Worm (Caenorhabditis elegans) whole organism, L4 larva: Measurements from ENCODE around the gene lpr-4.
A peak's percentile ranks its signal among the peaks of the same experiment; 100 is the strongest.

Experiments
- D1046.2 ChIP-seq: fragments of 200-800 bp; sonication (Bioruptor generic); IDR thresholded peaks from 2 replicates; pipeline ENCODE4 v1.3.6; 2022; ENCODE audit warnings: missing genetic modification characterization, missing compliant biosample characterization
- R02D3.7 ChIP-seq: fragments of 150-350 bp; sonication (generic microtip); optimal IDR thresholded peaks from 3 replicates; lab custom pipeline; 2014; ENCODE audit warnings: missing biosample characterization, missing genetic modification characterization
- T20F7.1 ChIP-seq: fragments of 200-800 bp; sonication (Bioruptor generic); optimal IDR thresholded peaks from 2 replicates; lab custom pipeline; 2018; ENCODE audit warnings: mild to moderate bottlenecking, missing genetic modification characterization, missing compliant biosample characterization
- T26A8.4 ChIP-seq: fragments of 200-800 bp; sonication (Bioruptor generic); IDR thresholded peaks from 2 replicates; pipeline ENCODE4 v1.3.6; 2022; ENCODE audit warnings: missing genetic modification characterization, missing compliant biosample characterization
- Y105C5A.15 ChIP-seq: fragments of 200-800 bp; sonication (Bioruptor generic); IDR thresholded peaks from 2 replicates; pipeline ENCODE4 v1.3.6; 2022; ENCODE audit warnings: missing genetic modification characterization, missing compliant biosample characterization
- Y48G9A.11 ChIP-seq: fragments of 200-800 bp; sonication (Bioruptor generic); IDR thresholded peaks from 2 replicates; pipeline ENCODE4 v1.3.6; 2022; ENCODE audit warnings: missing genetic modification reagents, missing genetic modification characterization, missing compliant biosample characterization
- Y75B8A.6 ChIP-seq: fragments of 200-800 bp; sonication (Bioruptor generic); IDR thresholded peaks from 2 replicates; pipeline ENCODE4 v1.3.6; 2022; ENCODE audit warnings: missing genetic modification reagents, missing genetic modification characterization, missing compliant biosample characterization
- ZK337.2 ChIP-seq: fragments of 200-800 bp; sonication (Bioruptor generic); IDR thresholded peaks from 2 replicates; pipeline ENCODE4 v1.3.6; 2022; ENCODE audit warnings: missing genetic modification reagents, missing genetic modification characterization, missing compliant biosample characterization
- ama-1 ChIP-seq: fragments of 150-350 bp; optimal IDR thresholded peaks from 2 replicates; lab custom pipeline; 2014; ENCODE audit warnings: inconsistent platforms, mixed read lengths
- arid-1 ChIP-seq: fragments of 200-800 bp; sonication (Bioruptor generic); conservative IDR thresholded peaks from 2 replicates; pipeline ENCODE4 v1.3.6; 2022; ENCODE audit warnings: missing genetic modification reagents, missing genetic modification characterization, missing compliant biosample characterization
- ceh-28 ChIP-seq: fragments of 150-350 bp; optimal IDR thresholded peaks from 2 replicates; lab custom pipeline; 2014; ENCODE audit warnings: missing biosample characterization, missing genetic modification reagents, missing genetic modification characterization
- ceh-82 ChIP-seq: sonication (generic microtip); optimal IDR thresholded peaks from 2 replicates; lab custom pipeline; 2017; ENCODE audit warnings: missing biosample characterization, missing genetic modification characterization
- daf-16 ChIP-seq, 3 experiments: sonication (generic microtip); optimal IDR thresholded peaks; 2 replicates each; lab custom pipeline; 2016 to 2017; ENCODE audit warnings: missing genetic modification characterization in 3 of 3, missing genetic modification reagents in 3 of 3, mild to moderate bottlenecking in 2 of 3, missing compliant biosample characterization in 2 of 3, missing biosample characterization in 1 of 3, moderate library complexity in 1 of 3
- daf-8 ChIP-seq: fragments of 200-800 bp; sonication (Bioruptor generic); IDR thresholded peaks from 2 replicates; pipeline ENCODE4 v1.3.6; 2022; ENCODE audit warnings: missing genetic modification characterization, missing compliant biosample characterization
- dmd-6 ChIP-seq: fragments of 200-800 bp; sonication (Bioruptor generic); IDR thresholded peaks from 2 replicates; pipeline ENCODE4 v1.3.6; 2022; ENCODE audit warnings: missing genetic modification reagents, missing genetic modification characterization, missing compliant biosample characterization
- dmd-8 ChIP-seq: fragments of 200-800 bp; sonication (Bioruptor generic); IDR thresholded peaks from 2 replicates; pipeline ENCODE4 v1.3.6; 2022; ENCODE audit warnings: missing genetic modification characterization, missing compliant biosample characterization
- dmd-9 ChIP-seq: fragments of 200-800 bp; sonication (Bioruptor generic); IDR thresholded peaks from 2 replicates; pipeline ENCODE4 v1.3.6; 2022; ENCODE audit warnings: missing genetic modification reagents, missing genetic modification characterization, missing compliant biosample characterization
- duxl-1 ChIP-seq: sonication (generic microtip); optimal IDR thresholded peaks from 2 replicates; lab custom pipeline; 2016; ENCODE audit warnings: mild to moderate bottlenecking, missing genetic modification characterization, moderate library complexity, missing compliant biosample characterization; ENCODE audit not compliant: poor library complexity
- egl-43 ChIP-seq: fragments of 200-800 bp; sonication (Bioruptor generic); IDR thresholded peaks from 2 replicates; pipeline ENCODE4 v1.3.6; 2022; ENCODE audit warnings: missing genetic modification reagents, missing genetic modification characterization, missing compliant biosample characterization
- fkh-10 ChIP-seq: fragments of 150-350 bp; optimal IDR thresholded peaks from 2 replicates; lab custom pipeline; 2014; ENCODE audit warnings: missing biosample characterization, missing genetic modification reagents, missing genetic modification characterization
- gei-8 ChIP-seq: fragments of 200-800 bp; sonication (Bioruptor generic); optimal IDR thresholded peaks from 2 replicates; lab custom pipeline; 2018; ENCODE audit warnings: mild to moderate bottlenecking, missing genetic modification characterization, missing compliant biosample characterization
- hif-1 ChIP-seq, 2 experiments: sonication (generic microtip); optimal IDR thresholded peaks; 2 replicates each; lab custom pipeline; 2016 to 2017; ENCODE audit warnings: missing compliant biosample characterization in 2 of 2, missing genetic modification characterization in 2 of 2, missing genetic modification reagents in 2 of 2, missing genotype in 2 of 2, mild to moderate bottlenecking in 1 of 2
- lin-1 ChIP-seq: fragments of 200-800 bp; sonication (Bioruptor generic); IDR thresholded peaks from 2 replicates; pipeline ENCODE4 v1.3.6; 2022; ENCODE audit warnings: missing genetic modification reagents, missing genetic modification characterization, missing compliant biosample characterization
- lin-29 ChIP-seq: fragments of 200-800 bp; sonication (Bioruptor generic); IDR thresholded peaks from 2 replicates; pipeline ENCODE4 v1.3.6; 2022; ENCODE audit warnings: missing genetic modification reagents, missing genetic modification characterization, missing compliant biosample characterization
- lin-38 ChIP-seq: fragments of 200-800 bp; sonication (Bioruptor generic); IDR thresholded peaks from 2 replicates; pipeline ENCODE4 v1.3.6; 2022; ENCODE audit warnings: missing genetic modification reagents, missing genetic modification characterization, missing compliant biosample characterization
- lin-39 ChIP-seq: fragments of 150-350 bp; optimal IDR thresholded peaks from 2 replicates; lab custom pipeline; 2014; ENCODE audit warnings: missing biosample characterization, missing genetic modification reagents, missing genetic modification characterization
- mdl-1 ChIP-seq, 2 experiments: fragments of 150-350 bp in 1 of 2; sonication (generic microtip) in 1 of 2; optimal IDR thresholded peaks; 2 replicates each; lab custom pipeline; 2014 to 2017; ENCODE audit warnings: missing biosample characterization in 2 of 2, missing genetic modification characterization in 2 of 2
- mes-2 ChIP-seq: sonication (generic microtip); optimal IDR thresholded peaks from 2 replicates; lab custom pipeline; 2016; ENCODE audit warnings: missing genotype, mild to moderate bottlenecking, missing genetic modification characterization, missing compliant biosample characterization; ENCODE audit not compliant: poor library complexity, severe bottlenecking
- mxl-2 ChIP-seq: fragments of 200-800 bp; sonication (Bioruptor generic); conservative IDR thresholded peaks from 2 replicates; pipeline ENCODE4 v1.3.6; 2022; ENCODE audit warnings: missing genetic modification reagents, missing genetic modification characterization, missing compliant biosample characterization
- mxl-3 ChIP-seq: fragments of 200-800 bp; sonication (Bioruptor generic); optimal IDR thresholded peaks from 2 replicates; lab custom pipeline; 2018; ENCODE audit warnings: mild to moderate bottlenecking, missing genetic modification characterization, missing compliant biosample characterization
- nhr-10 ChIP-seq: fragments of 150-350 bp; optimal IDR thresholded peaks from 2 replicates; lab custom pipeline; 2014; ENCODE audit warnings: missing biosample characterization, missing genetic modification characterization
- nhr-102 ChIP-seq: sonication (generic microtip); optimal IDR thresholded peaks from 2 replicates; lab custom pipeline; 2016; ENCODE audit warnings: mild to moderate bottlenecking, missing genetic modification characterization, moderate library complexity, missing compliant biosample characterization
- nhr-11 ChIP-seq: fragments of 150-350 bp; optimal IDR thresholded peaks from 2 replicates; lab custom pipeline; 2014; ENCODE audit warnings: missing biosample characterization, missing genetic modification characterization
- nhr-41 ChIP-seq: fragments of 200-800 bp; sonication (Bioruptor generic); IDR thresholded peaks from 2 replicates; pipeline ENCODE4 v1.3.6; 2022; ENCODE audit warnings: missing genetic modification reagents, missing genetic modification characterization, missing compliant biosample characterization
- nhr-76 ChIP-seq: fragments of 150-350 bp; optimal IDR thresholded peaks from 2 replicates; lab custom pipeline; 2014; ENCODE audit warnings: missing biosample characterization, missing genetic modification characterization
- nhr-77 ChIP-seq: fragments of 150-350 bp; optimal IDR thresholded peaks from 2 replicates; lab custom pipeline; 2014; ENCODE audit warnings: missing biosample characterization, missing genetic modification characterization
- pha-4 ChIP-seq, 2 experiments: fragments of 150-350 bp in 1 of 2; fragments of 200-800 bp in 1 of 2; sonication (Bioruptor generic) in 1 of 2; IDR thresholded peaks in 1 of 2; optimal IDR thresholded peaks in 1 of 2; 2 replicates each; pipeline versions ENCODE4 v1.3.6 to Lab custom; 2014 to 2022; ENCODE audit warnings: missing genetic modification characterization in 2 of 2, missing genetic modification reagents in 2 of 2, missing biosample characterization in 1 of 2, missing compliant biosample characterization in 1 of 2
- php-3 ChIP-seq: fragments of 200-800 bp; sonication (Bioruptor generic); IDR thresholded peaks from 2 replicates; pipeline ENCODE4 v1.3.6; 2022; ENCODE audit warnings: missing genetic modification reagents, missing genetic modification characterization, missing compliant biosample characterization
- pqm-1 ChIP-seq: sonication (generic microtip); optimal IDR thresholded peaks from 2 replicates; lab custom pipeline; 2017; ENCODE audit warnings: missing biosample characterization, missing genetic modification characterization
- sdz-12 ChIP-seq: fragments of 200-800 bp; sonication (Bioruptor generic); optimal IDR thresholded peaks from 2 replicates; lab custom pipeline; 2018; ENCODE audit warnings: mild to moderate bottlenecking, missing genetic modification characterization, missing compliant biosample characterization
- set-16 ChIP-seq: fragments of 200-800 bp; sonication (Bioruptor generic); IDR thresholded peaks from 2 replicates; pipeline ENCODE4 v1.3.6; 2022; ENCODE audit warnings: missing genetic modification reagents, missing genetic modification characterization, missing compliant biosample characterization
- spr-1 ChIP-seq: sonication (generic microtip); optimal IDR thresholded peaks from 2 replicates; lab custom pipeline; 2016; ENCODE audit warnings: mild to moderate bottlenecking, missing genetic modification characterization, missing compliant biosample characterization
- spr-3 ChIP-seq: fragments of 200-800 bp; sonication (Bioruptor generic); optimal IDR thresholded peaks from 2 replicates; lab custom pipeline; 2018; ENCODE audit warnings: mild to moderate bottlenecking, missing genetic modification characterization, missing compliant biosample characterization
- tra-1 ChIP-seq: fragments of 200-800 bp; sonication (Bioruptor generic); IDR thresholded peaks from 2 replicates; pipeline ENCODE4 v1.3.6; 2022; ENCODE audit warnings: missing genetic modification reagents, missing genetic modification characterization, missing compliant biosample characterization
- vab-7 ChIP-seq: fragments of 200-800 bp; sonication (Bioruptor generic); IDR thresholded peaks from 2 replicates; pipeline ENCODE4 v1.3.6; 2022; ENCODE audit warnings: missing genetic modification reagents, missing genetic modification characterization, missing compliant biosample characterization
- zag-1 ChIP-seq: fragments of 150-350 bp; optimal IDR thresholded peaks from 2 replicates; lab custom pipeline; 2014; ENCODE audit warnings: missing biosample characterization, missing genetic modification characterization
- zfp-2 ChIP-seq: sonication (generic microtip); optimal IDR thresholded peaks from 2 replicates; lab custom pipeline; 2016; ENCODE audit warnings: mild to moderate bottlenecking, missing genetic modification characterization, missing compliant biosample characterization
- zfp-3 ChIP-seq: fragments of 200-800 bp; sonication (Bioruptor generic); conservative IDR thresholded peaks from 2 replicates; pipeline ENCODE4 v1.3.6; 2022; ENCODE audit warnings: missing genetic modification reagents, missing genetic modification characterization, missing compliant biosample characterization
- zip-2 ChIP-seq: fragments of 150-350 bp; optimal IDR thresholded peaks from 2 replicates; lab custom pipeline; 2014; ENCODE audit warnings: missing biosample characterization, missing genetic modification characterization
- ztf-11 ChIP-seq: fragments of 150-350 bp; optimal IDR thresholded peaks from 2 replicates; lab custom pipeline; 2014; ENCODE audit warnings: missing biosample characterization, missing genetic modification characterization
- ztf-7 ChIP-seq: fragments of 150-350 bp; optimal IDR thresholded peaks from 2 replicates; lab custom pipeline; 2014; ENCODE audit warnings: missing biosample characterization, missing genetic modification characterization

lpr-4 gene

DNA sequence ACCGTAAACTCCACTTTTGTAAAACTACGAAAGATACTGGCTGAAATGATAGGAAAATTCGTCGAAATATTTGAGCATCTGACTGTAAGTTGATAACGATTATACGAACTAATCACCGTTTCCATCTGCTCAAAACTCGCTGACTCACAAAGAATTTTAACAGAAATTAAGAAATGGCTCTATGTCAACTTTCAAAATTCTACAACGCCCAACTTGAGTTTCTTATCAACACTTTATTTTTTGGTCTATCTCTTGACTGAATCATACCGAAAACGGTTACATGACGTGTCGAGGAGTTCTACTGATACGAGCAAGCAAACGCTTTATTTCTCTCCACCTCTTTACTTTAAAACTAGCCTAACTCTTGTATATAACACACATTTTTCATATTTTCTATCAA is 17.7 kb upstream of the lpr-4 start, which contains the start of gene clc-1 (continued):
- TF ChIP-seq zfp-3 (GFP tag; lab: Robert Waterston, UW) (no peak), set-16 (no peak), T20F7.1 (GFP tag; lab: Kevin White, UChicago) (peak; percentile 29), nhr-102 (tag; lab: Kevin White, UChicago) (no peak), Y75B8A.6 (GFP tag; lab: Robert Waterston, UW) (no peak), nhr-76 (tag; lab: Kevin White, UChicago) (no peak), spr-3 (GFP tag; lab: Kevin White, UChicago) (no peak), nhr-11 (tag; lab: Kevin White, UChicago) (no peak), arid-1 (GFP tag; lab: Robert Waterston, UW) (no peak), ZK337.2 (GFP tag; lab: Robert Waterston, UW) (no peak), ceh-82 (tag; lab: Kevin White, UChicago) (no peak), dmd-9 (GFP tag; lab: Robert Waterston, UW) (no peak), lin-1 (GFP tag; lab: Robert Waterston, UW) (peak; percentile 51; the same call in 1 of the 2 replicates), mxl-2 (GFP tag; lab: Robert Waterston, UW) (no peak), zag-1 (tag; lab: Kevin White, UChicago) (no peak), ceh-28 (tag; lab: Kevin White, UChicago) (no peak), php-3 (GFP tag; lab: Robert Waterston, UW) (peak; percentile 57), sdz-12 (GFP tag; lab: Kevin White, UChicago) (no peak), pqm-1 (peak; percentile 97), D1046.2 (GFP tag; lab: Robert Waterston, UW) (no peak), lin-39 (no peak), egl-43 (GFP tag; lab: Robert Waterston, UW) (no peak), mdl-1 (tag; optimal IDR thresholded peaks at IDR 0.05; lab: Kevin White, UChicago) (no peak), mxl-3 (GFP tag; lab: Kevin White, UChicago) (no peak), gei-8 (GFP tag; lab: Kevin White, UChicago) (no peak), mes-2 (tag; lab: Kevin White, UChicago) (no peak), daf-16 (GFP tag; optimal IDR thresholded peaks at IDR 0.05; lab: Kevin White, UChicago) (peak in 1 of 2 experiments; percentile 37), daf-16 (tag; optimal IDR thresholded peaks at IDR 0.05; lab: Kevin White, UChicago) (peak; percentile 87), nhr-77 (tag; lab: Kevin White, UChicago) (peak; percentile 46), Y105C5A.15 (GFP tag; lab: Robert Waterston, UW) (no peak), ztf-11 (tag; lab: Kevin White, UChicago) (no peak), pha-4 (GFP tag; IDR thresholded peaks at IDR 0.05; lab: Robert Waterston, UW) (no peak), pha-4 (tag; optimal IDR thresholded peaks at IDR 0.05; lab: Kevin White, UChicago) (no peak), nhr-41 (GFP tag; lab: Robert Waterston, UW) (no peak), spr-1 (tag; lab: Kevin White, UChicago) (no peak), zfp-2 (tag; lab: Kevin White, UChicago) (no peak), dmd-6 (GFP tag; lab: Robert Waterston, UW) (peak; percentile 93), tra-1 (GFP tag; lab: Robert Waterston, UW) (peak; percentile 73; the same call in 1 of the 2 replicates), vab-7 (GFP tag; lab: Robert Waterston, UW) (no peak), ztf-7 (tag; lab: Kevin White, UChicago) (no peak), ama-1 (lab: Kevin White, UChicago) (no peak), lin-29 (no peak), daf-8 (GFP tag; lab: Robert Waterston, UW) (no peak), T26A8.4 (GFP tag; lab: Robert Waterston, UW) (no peak), lin-38 (no peak), nhr-10 (no peak), dmd-8 (GFP tag; lab: Robert Waterston, UW) (no peak), Y48G9A.11 (GFP tag; lab: Robert Waterston, UW) (no peak), hif-1 (tag; optimal IDR thresholded peaks at IDR 0.05; lab: Kevin White, UChicago) (peak in 1 of 2 experiments; percentile 40), duxl-1 (no peak), fkh-10 (no peak), zip-2 (no peak), R02D3.7 (tag; lab: Kevin White, UChicago) (no peak)
